Worm (Caenorhabditis elegans): ENCODE data around the gene glb-5.

DNA sequence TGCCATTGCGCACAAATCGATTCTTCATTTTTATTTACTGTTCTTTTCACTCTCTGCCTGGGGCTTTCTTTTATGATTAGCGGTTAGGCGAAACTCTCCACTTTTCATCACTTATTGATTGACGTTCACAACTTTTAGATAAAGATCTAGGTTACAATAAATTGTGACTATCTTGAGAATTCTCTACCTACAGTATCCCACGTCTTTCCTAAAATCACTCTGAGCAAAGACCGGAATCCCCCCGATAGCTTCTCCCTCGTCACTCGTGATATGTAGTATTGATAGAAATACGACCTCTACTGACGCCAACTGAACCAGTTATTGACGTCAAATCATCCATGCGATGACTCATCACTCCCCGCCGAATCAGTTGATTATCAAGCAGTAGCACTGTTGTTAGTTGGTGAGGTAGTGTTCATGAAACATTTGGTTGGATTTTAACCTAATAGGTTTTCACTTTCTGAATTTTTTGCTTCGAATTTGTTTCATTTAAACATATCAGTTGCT, 36.9 kb upstream of the glb-5 start, which contains the start of gene hir-1:
- TF ChIP-seq flt-1 (GFP tag; IDR thresholded peaks at IDR 0.05): no peak
- no peak for TF ChIP-seq T22C8.4 (GFP tag; IDR thresholded peaks at IDR 0.05)
- TF ChIP-seq ztf-23 (GFP tag; IDR thresholded peaks at IDR 0.05): no peak
- no peak for TF ChIP-seq tab-1 (GFP tag; IDR thresholded peaks at IDR 0.05)
- no peak for TF ChIP-seq ztf-29 (GFP tag; IDR thresholded peaks at IDR 0.05)
- no peak for TF ChIP-seq med-1 (GFP tag; optimal IDR thresholded peaks at IDR 0.05; ENCODE audit: insufficient read depth)

All from whole organism, midembryonic.